Worm (Caenorhabditis elegans): Measurements from ENCODE around the gene C03B1.13.

DNA sequence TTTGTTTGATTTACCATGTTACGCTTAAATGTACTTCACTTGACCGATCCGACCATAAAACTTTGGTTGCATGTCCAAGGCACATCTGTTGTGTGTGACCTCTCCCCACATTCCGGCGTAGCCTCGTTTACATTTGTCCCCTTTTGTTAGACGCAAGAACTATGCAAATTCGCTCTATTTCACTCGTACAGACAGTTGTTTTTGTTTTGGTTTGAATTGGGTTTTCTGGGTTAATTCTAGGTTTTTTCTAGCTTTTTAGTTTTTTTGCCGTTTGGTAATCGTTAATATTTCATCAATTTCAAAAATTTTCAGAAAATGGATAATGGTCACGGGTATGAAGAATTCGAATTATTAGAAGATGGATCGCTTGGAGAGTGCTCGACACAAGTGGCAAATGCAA, 45.0 kb downstream of the C03B1.13 start, which contains the start of gene mom-1:
- TF ChIP-seq sma-9 (GFP tag; optimal IDR thresholded peaks at IDR 0.05) (no peak), sma-9 (tag; optimal IDR thresholded peaks at IDR 0.05) (no peak), nhr-6 (tag; optimal IDR thresholded peaks at IDR 0.05) (no peak), egl-27 (tag; optimal IDR thresholded peaks at IDR 0.05) (no peak), elt-3 (tag; optimal IDR thresholded peaks at IDR 0.05) (no peak), ceh-82 (tag; optimal IDR thresholded peaks at IDR 0.05) (no peak), mab-5 (tag; optimal IDR thresholded peaks at IDR 0.05) (no peak), nhr-10 (tag; optimal IDR thresholded peaks at IDR 0.05) (no peak), nhr-12 (tag; optimal IDR thresholded peaks at IDR 0.05) (no peak), elt-1 (tag; optimal IDR thresholded peaks at IDR 0.05) (no peak), unc-39 (tag; optimal IDR thresholded peaks at IDR 0.05) (no peak)

Data from whole organism, L2 larva.